Fruit fly (Drosophila melanogaster): ENCODE results near the gene CG31178.

The CG31178 gene

dm6 chr3R:21869464-21870100 lies 4.0 kb upstream of the CG31178 start, which contains the start of gene CG31174:
Gene CG31174, minus strand, starts transcription at chr3R:21869514.
- no peak for TF ChIP-seq Clk (GFP tag; optimal IDR thresholded peaks at IDR 0.05)
- peak; percentile 53 for TF ChIP-seq kay (GFP tag; ENCODE audit: borderline replicate concordance)

DNA sequence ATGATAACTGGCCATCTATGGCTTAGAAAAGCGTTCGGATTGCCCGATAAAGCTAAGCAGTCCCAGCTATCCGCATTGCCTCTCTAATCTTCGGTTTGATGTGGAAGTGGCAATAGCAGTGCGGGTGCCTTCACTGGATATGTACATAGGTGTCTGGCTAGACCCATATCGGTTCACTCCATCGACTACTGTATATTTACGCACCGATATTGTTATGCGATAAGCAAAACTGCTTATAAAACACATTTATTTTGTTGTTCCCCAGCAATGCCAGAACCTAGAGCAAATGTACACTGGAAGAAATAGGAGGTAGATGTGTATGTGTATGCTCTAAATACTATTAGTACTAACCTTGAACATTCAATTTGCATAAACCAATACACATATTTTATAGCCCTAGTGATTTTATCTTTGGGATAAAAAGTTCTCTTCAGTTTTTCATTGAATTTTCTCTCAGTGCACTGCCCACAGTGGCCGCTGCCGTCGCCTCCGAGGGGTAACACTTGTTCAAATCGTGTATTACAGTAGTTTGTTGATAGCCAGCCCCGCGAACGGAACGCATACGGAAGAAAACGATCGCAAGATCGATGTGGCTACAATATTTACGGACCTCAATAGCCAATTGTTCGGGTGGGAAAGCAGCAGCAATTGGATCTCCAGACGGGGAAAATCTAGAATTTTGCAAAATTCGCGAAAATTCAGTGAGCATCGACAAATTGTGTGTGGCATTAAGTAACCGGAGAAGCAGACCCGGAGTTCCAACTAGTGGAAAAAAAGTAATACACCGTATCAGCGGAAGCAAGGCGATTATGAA lies 3.2 kb upstream of the CG31178 start, which contains the start of gene CG31431:
Gene CG31431 (plus strand): TSS at position 524 of the 814 bp plus-strand sequence.
- TF ChIP-seq toe (GFP tag; optimal IDR thresholded peaks at IDR 0.05) (peak; percentile 91), ovo (GFP tag; optimal IDR thresholded peaks at IDR 0.05) (peak; percentile 87), cnc (optimal IDR thresholded peaks at IDR 0.05) (no peak), CG14711 (tag; optimal IDR thresholded peaks at IDR 0.05) (peak; percentile 90), pad (GFP tag; optimal IDR thresholded peaks at IDR 0.05) (peak; percentile 93), CG7045 (GFP tag; optimal IDR thresholded peaks at IDR 0.05) (peak; percentile 97), CG12768 (GFP tag; optimal IDR thresholded peaks at IDR 0.05) (peak; percentile 95), CG5204 (GFP tag; optimal IDR thresholded peaks at IDR 0.05) (peak; percentile 95), CG1620 (GFP tag; optimal IDR thresholded peaks at IDR 0.05) (peak; percentile 86), kay (GFP tag; ENCODE audit: borderline replicate concordance) (peak; percentile 97), CG33017 (tag; optimal IDR thresholded peaks at IDR 0.05) (peak; percentile 93), bab1 (GFP tag; optimal IDR thresholded peaks at IDR 0.05) (peak; percentile 98), cic (GFP tag; optimal IDR thresholded peaks at IDR 0.05) (peak; percentile 90), Clk (GFP tag; optimal IDR thresholded peaks at IDR 0.05) (peak; percentile 94), Crg-1 (GFP tag; optimal IDR thresholded peaks at IDR 0.05) (peak; percentile 88), CG11617 (GFP tag; optimal IDR thresholded peaks at IDR 0.05) (peak; percentile 96), CG7101 (tag; optimal IDR thresholded peaks at IDR 0.05) (peak; percentile 96), Mnt (GFP tag; optimal IDR thresholded peaks at IDR 0.05) (peak; percentile 88), Hr96 (GFP tag; optimal IDR thresholded peaks at IDR 0.05) (peak; percentile 95), tj (GFP tag; optimal IDR thresholded peaks at IDR 0.05) (peak; percentile 90)

DNA sequence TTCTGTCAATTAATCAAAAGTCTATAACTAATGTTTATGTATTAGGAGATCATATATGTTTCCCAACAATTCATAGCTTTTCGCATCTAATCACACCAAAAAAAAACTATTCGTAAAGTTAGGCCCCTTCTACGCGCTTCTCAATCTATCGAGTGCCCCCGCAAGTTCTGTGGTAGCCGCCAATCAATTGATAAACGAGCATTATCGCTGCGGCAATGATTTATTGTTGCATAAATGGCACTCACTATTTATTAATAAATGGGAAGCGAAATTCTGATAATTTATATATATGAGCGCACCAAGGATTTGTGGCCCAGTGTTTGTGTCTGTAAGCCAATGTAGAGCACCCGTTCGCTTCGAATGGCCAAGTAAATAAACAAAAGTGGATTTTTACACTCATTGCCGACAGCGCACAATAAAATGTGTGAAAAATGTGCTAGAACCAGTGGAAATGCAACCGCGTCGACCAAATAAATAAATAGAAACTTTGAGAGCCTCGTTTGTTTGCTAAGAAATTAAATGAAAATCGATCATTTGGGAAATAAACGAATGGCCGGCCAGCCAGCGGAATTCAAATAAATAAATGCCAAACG lies 2.1 kb upstream of the CG31178 start:
- peak; percentile 72 for TF ChIP-seq kay (GFP tag; ENCODE audit: borderline replicate concordance)
- TF ChIP-seq CG12768 (GFP tag; optimal IDR thresholded peaks at IDR 0.05) = no peak
- TF ChIP-seq cic (GFP tag; optimal IDR thresholded peaks at IDR 0.05) = peak; percentile 52

DNA sequence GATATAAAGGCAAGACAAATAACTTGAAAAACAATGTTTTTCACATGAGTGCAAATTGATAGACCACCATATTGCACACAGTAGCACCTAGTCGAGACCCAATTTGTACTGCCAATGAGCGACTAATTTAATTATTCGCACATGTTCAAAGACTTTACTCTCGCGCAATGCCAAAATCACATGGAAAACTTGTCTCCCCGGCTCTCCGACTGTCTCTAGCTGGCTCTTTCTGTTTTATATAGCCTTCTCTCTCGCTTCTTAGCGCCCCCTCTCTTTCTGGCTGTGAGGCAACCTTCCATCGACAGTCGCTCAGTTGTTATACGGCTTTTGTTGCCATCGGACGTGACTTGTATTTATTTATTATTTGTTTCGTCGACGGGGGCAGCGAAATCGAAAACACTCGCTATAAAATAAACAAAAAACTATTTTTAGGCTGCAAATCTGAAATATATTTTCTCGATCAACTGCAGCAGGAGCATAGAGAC lies 1.5 kb downstream of the CG31178 start, which contains the start of gene CG6656:
Gene CG6656 (plus strand): TSS at position 312 of the 485 bp plus-strand sequence.
- TF ChIP-seq CG14711 (tag; optimal IDR thresholded peaks at IDR 0.05) (peak; percentile 28), CG5204 (GFP tag; optimal IDR thresholded peaks at IDR 0.05) (no peak), pad (GFP tag; optimal IDR thresholded peaks at IDR 0.05) (no peak), CG11617 (GFP tag; optimal IDR thresholded peaks at IDR 0.05) (peak; percentile 8), bab1 (GFP tag; optimal IDR thresholded peaks at IDR 0.05) (peak; percentile 5), CG12768 (GFP tag; optimal IDR thresholded peaks at IDR 0.05) (peak; percentile 22), cic (GFP tag; optimal IDR thresholded peaks at IDR 0.05) (peak; percentile 9), Hr96 (GFP tag; optimal IDR thresholded peaks at IDR 0.05) (peak; percentile 58), CG7045 (GFP tag; optimal IDR thresholded peaks at IDR 0.05) (peak; percentile 17), Mnt (GFP tag; optimal IDR thresholded peaks at IDR 0.05) (peak; percentile 90), CG33017 (tag; optimal IDR thresholded peaks at IDR 0.05) (peak; percentile 12), tj (GFP tag; optimal IDR thresholded peaks at IDR 0.05) (no peak)

dm6 chr3R:21877636-21878035 lies 4.1 kb downstream of the CG31178 start, which contains the start of gene P5CDh2:
Gene P5CDh2, plus strand, starts transcription at chr3R:21877936.
- no peak for TF ChIP-seq CG12768 (GFP tag; optimal IDR thresholded peaks at IDR 0.05)
- no peak for TF ChIP-seq CG7045 (GFP tag; optimal IDR thresholded peaks at IDR 0.05)
- TF ChIP-seq Clk (GFP tag; optimal IDR thresholded peaks at IDR 0.05) = no peak
- TF ChIP-seq cnc (optimal IDR thresholded peaks at IDR 0.05) = no peak

dm6 chr3R:21878473-21878872 lies 4.9 kb downstream of the CG31178 start, which contains the start of gene CG34148:
Gene CG34148, minus strand, starts transcription at chr3R:21878686.
- no peak for TF ChIP-seq Crg-1 (GFP tag; optimal IDR thresholded peaks at IDR 0.05)
- TF ChIP-seq kay (GFP tag; ENCODE audit: borderline replicate concordance) = peak; percentile 6
- no peak for TF ChIP-seq ovo (GFP tag; optimal IDR thresholded peaks at IDR 0.05)

DNA sequence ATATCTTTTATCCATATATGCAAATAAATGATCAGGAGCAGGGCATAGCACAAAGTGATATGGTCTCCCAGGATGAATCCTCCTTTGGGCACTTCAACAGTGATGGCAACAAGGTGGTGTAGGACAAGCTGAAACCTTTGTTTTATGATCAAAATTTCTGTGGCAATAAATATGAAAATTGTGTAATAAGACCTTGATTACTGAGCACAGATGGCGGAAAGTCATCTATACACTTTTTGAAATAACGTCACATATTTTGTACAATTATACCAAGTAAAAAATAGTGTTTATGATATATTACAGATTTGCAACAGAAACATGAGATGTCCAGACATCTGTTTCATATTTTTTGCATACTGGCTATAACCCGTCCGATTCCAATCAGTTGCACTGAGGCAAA lies 7.0 kb downstream of the CG31178 start, which contains the start of gene CG31465:
Gene CG31465 (plus strand): TSS at position 301 of the 400 bp plus-strand sequence.
- no peak for TF ChIP-seq pad (GFP tag; optimal IDR thresholded peaks at IDR 0.05)
- no peak for TF ChIP-seq tj (GFP tag; optimal IDR thresholded peaks at IDR 0.05)
- no peak for TF ChIP-seq Hr96 (GFP tag; optimal IDR thresholded peaks at IDR 0.05)
- TF ChIP-seq CG7045 (GFP tag; optimal IDR thresholded peaks at IDR 0.05) = no peak
- no peak for TF ChIP-seq CG1620 (GFP tag; optimal IDR thresholded peaks at IDR 0.05)
- no peak for TF ChIP-seq Crg-1 (GFP tag; optimal IDR thresholded peaks at IDR 0.05)
